Fruit fly (Drosophila melanogaster) whole organism, prepupa: ENCODE data around the gene CG42564.

Experiments
- Blimp-1 ChIP-seq: fragments of 200-800 bp; sonication (Bioruptor generic); optimal IDR thresholded peaks from 3 replicates; lab custom pipeline; 2017; ENCODE audit warnings: missing biosample characterization, missing genetic modification characterization, mild to moderate bottlenecking, moderate library complexity, missing genetic modification reagents
- CG15336 ChIP-seq: fragments of 200-800 bp; sonication (Bioruptor generic); IDR thresholded peaks from 2 replicates; pipeline ENCODE4 v1.3.6; 2022; ENCODE audit warnings: missing biosample characterization, missing genetic modification characterization
- CG16779 ChIP-seq: fragments of 200-800 bp; sonication (Bioruptor generic); optimal IDR thresholded peaks from 3 replicates; lab custom pipeline; 2017; ENCODE audit warnings: missing biosample characterization, mild to moderate bottlenecking, missing genetic modification characterization
- CG3032 ChIP-seq: fragments of 200-800 bp; optimal IDR thresholded peaks from 2 replicates; lab custom pipeline; 2019; ENCODE audit warnings: missing biosample characterization, mild to moderate bottlenecking, missing genetic modification characterization, moderate library complexity
- CG32006 ChIP-seq: fragments of 200-800 bp; sonication (Bioruptor generic); optimal IDR thresholded peaks from 3 replicates; lab custom pipeline; 2017; ENCODE audit warnings: missing biosample characterization, mild to moderate bottlenecking, missing genetic modification characterization
- CG6792 ChIP-seq: fragments of 200-800 bp; sonication (Bioruptor generic); optimal IDR thresholded peaks from 3 replicates; lab custom pipeline; 2016; ENCODE audit warnings: missing biosample characterization, missing genetic modification characterization
- CG8632 ChIP-seq: fragments of 200-800 bp; sonication (Bioruptor generic); optimal IDR thresholded peaks from 3 replicates; lab custom pipeline; 2016; ENCODE audit warnings: missing biosample characterization, missing genetic modification characterization
- Smox ChIP-seq: fragments of 200-800 bp; sonication (Bioruptor generic); optimal IDR thresholded peaks from 3 replicates; lab custom pipeline; 2016; ENCODE audit warnings: missing biosample characterization, missing genetic modification characterization
- esn ChIP-seq: fragments of 200-800 bp; sonication (Bioruptor generic); optimal IDR thresholded peaks from 2 replicates; lab custom pipeline; 2016; ENCODE audit warnings: missing biosample characterization, mild to moderate bottlenecking, missing genetic modification characterization, moderate library complexity
- ss ChIP-seq, 2 experiments: fragments of 200-800 bp; sonication (Bioruptor generic); optimal IDR thresholded peaks; 2 replicates in 1 of 2; 3 replicates in 1 of 2; lab custom pipeline; 2017 to 2018; ENCODE audit warnings: mild to moderate bottlenecking in 2 of 2, missing biosample characterization in 2 of 2, missing genetic modification characterization in 2 of 2, moderate library complexity in 1 of 2
- svp ChIP-seq: fragments of 200-800 bp; sonication (Bioruptor generic); peaks from one replicate; lab custom pipeline; 2016; ENCODE audit warnings: missing biosample characterization, missing genetic modification characterization
- topi ChIP-seq: fragments of 200-800 bp; sonication (Bioruptor generic); optimal IDR thresholded peaks from 3 replicates; lab custom pipeline; 2016; ENCODE audit warnings: missing biosample characterization, missing genetic modification characterization

- TF ChIP-seq CG16779 (no peak), ss (GFP tag; optimal IDR thresholded peaks at IDR 0.05; lab: Kevin White, UChicago) (peak in 1 of 2 experiments; percentile 5), Smox (GFP tag; lab: Kevin White, UChicago) (peak; percentile 22), esn (GFP tag; lab: Kevin White, UChicago) (peak; percentile 42), CG6792 (GFP tag; lab: Kevin White, UChicago) (peak; percentile 13), CG8632 (GFP tag; lab: Kevin White, UChicago) (no peak), CG32006 (peak; percentile 80), topi (GFP tag; lab: Kevin White, UChicago) (peak; percentile 48), svp (GFP tag; lab: Kevin White, UChicago) (no peak), Blimp-1 (GFP tag; lab: Kevin White, UChicago) (no peak), CG3032 (tag; lab: Kevin White, UChicago) (peak; percentile 11), CG15336 (GFP tag; lab: Robert Waterston, UW) (peak; percentile 47; the same call in 1 of the 2 replicates)
These were observed 21.2 kb upstream of the CG42564 start for dm6 chr3R:6352893-6353623.
